Worm (Caenorhabditis elegans) whole organism, L1 larva: ENCODE data around the gene Y42G9A.2.

Source experiments
- aha-1 ChIP-seq: fragments of 150-350 bp; optimal IDR thresholded peaks from 2 replicates; lab custom pipeline; 2014; ENCODE audit warnings: missing biosample characterization, missing genetic modification characterization
- ceh-63 ChIP-seq: fragments of 200-800 bp; sonication (Bioruptor generic); optimal IDR thresholded peaks from 2 replicates; lab custom pipeline; 2018; ENCODE audit warnings: mild to moderate bottlenecking, missing genetic modification characterization, missing compliant biosample characterization
- ceh-90 ChIP-seq: sonication (generic microtip); optimal IDR thresholded peaks from 2 replicates; lab custom pipeline; 2016; ENCODE audit warnings: missing genetic modification characterization, missing compliant biosample characterization
- efl-1 ChIP-seq, 4 experiments: fragments of 150-350 bp; optimal IDR thresholded peaks in 3 of 4; peaks in 1 of 4; 1 replicate in 1 of 4; 2 replicates in 3 of 4; lab custom pipeline; 2014; ENCODE audit warnings: missing biosample characterization in 2 of 4, missing genetic modification characterization in 2 of 4, missing genetic modification reagents in 2 of 4
- fkh-10 ChIP-seq: sonication (generic microtip); optimal IDR thresholded peaks from 2 replicates; lab custom pipeline; 2017; ENCODE audit warnings: missing biosample characterization, missing genetic modification reagents, missing genetic modification characterization
- lsy-2 ChIP-seq, 2 experiments: fragments of 150-350 bp; optimal IDR thresholded peaks; 2 replicates each; lab custom pipeline; 2014; ENCODE audit warnings: missing biosample characterization in 2 of 2, missing genetic modification characterization in 2 of 2
- zip-4 ChIP-seq: fragments of 200-800 bp; sonication (Bioruptor generic); optimal IDR thresholded peaks from 2 replicates; lab custom pipeline; 2018; ENCODE audit warnings: mild to moderate bottlenecking, missing genetic modification characterization, moderate library complexity, missing compliant biosample characterization

Y42G9A.2 gene

DNA sequence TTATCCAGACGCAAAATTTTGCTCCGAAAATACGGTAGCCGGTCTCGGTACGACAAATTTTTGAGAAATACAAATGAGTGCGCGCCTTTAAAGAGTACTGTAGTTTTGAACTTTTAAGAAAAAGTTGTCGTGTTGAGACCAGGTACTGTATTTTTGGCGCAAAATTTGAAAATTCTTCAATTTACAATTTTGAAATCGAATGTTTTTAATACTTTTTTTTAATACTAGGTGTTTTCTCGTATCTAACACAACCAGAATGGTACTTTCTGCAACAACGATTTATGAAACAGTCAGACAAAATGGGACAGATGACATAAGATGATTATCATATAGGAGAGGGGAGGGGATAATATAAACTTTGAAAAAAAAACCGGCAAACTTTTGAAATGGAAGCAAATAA, 47.7 kb downstream of the Y42G9A.2 start:
- TF ChIP-seq zip-4 (GFP tag; lab: Kevin White, UChicago) (no peak), efl-1 (optimal IDR thresholded peaks at IDR 0.05; lab: Kevin White, UChicago) (no peak), efl-1 (GFP tag; optimal IDR thresholded peaks at IDR 0.05 in 1 of 2; lab: Kevin White, UChicago) (peak in 1 of 2 experiments; percentile 63), fkh-10 (GFP tag; lab: Kevin White, UChicago) (no peak), ceh-63 (no peak), ceh-90 (tag; lab: Kevin White, UChicago) (no peak), aha-1 (tag; lab: Kevin White, UChicago) (no peak), lsy-2 (tag; optimal IDR thresholded peaks at IDR 0.05; lab: Kevin White, UChicago) (no peak)
